Worm (Caenorhabditis elegans) whole organism, L4 larva: ENCODE measurements around the gene C47E8.4.

Source experiments
- D1046.2 ChIP-seq: fragments of 200-800 bp; sonication (Bioruptor generic); IDR thresholded peaks from 2 replicates; pipeline ENCODE4 v1.3.6; 2022; ENCODE audit warnings: missing genetic modification characterization, missing compliant biosample characterization
- F10B5.3 ChIP-seq: sonication (generic microtip); optimal IDR thresholded peaks from 2 replicates; lab custom pipeline; 2016; ENCODE audit warnings: mild to moderate bottlenecking, missing genetic modification characterization, missing compliant biosample characterization
- F37D6.2 ChIP-seq: sonication (generic microtip); optimal IDR thresholded peaks from 2 replicates; lab custom pipeline; 2016; ENCODE audit warnings: mild to moderate bottlenecking, missing genetic modification characterization, missing compliant biosample characterization
- R02D3.7 ChIP-seq: fragments of 150-350 bp; sonication (generic microtip); optimal IDR thresholded peaks from 3 replicates; lab custom pipeline; 2014; ENCODE audit warnings: missing biosample characterization, missing genetic modification characterization
- ZK546.5 ChIP-seq, 2 experiments: sonication (generic microtip); optimal IDR thresholded peaks; 2 replicates each; lab custom pipeline; 2017; ENCODE audit warnings: missing biosample characterization in 2 of 2, missing genetic modification characterization in 2 of 2
- ama-1 ChIP-seq: fragments of 150-350 bp; optimal IDR thresholded peaks from 2 replicates; lab custom pipeline; 2014; ENCODE audit warnings: inconsistent platforms, mixed read lengths
- arid-1 ChIP-seq: fragments of 200-800 bp; sonication (Bioruptor generic); conservative IDR thresholded peaks from 2 replicates; pipeline ENCODE4 v1.3.6; 2022; ENCODE audit warnings: missing genetic modification reagents, missing genetic modification characterization, missing compliant biosample characterization
- ceh-28 ChIP-seq: fragments of 150-350 bp; optimal IDR thresholded peaks from 2 replicates; lab custom pipeline; 2014; ENCODE audit warnings: missing biosample characterization, missing genetic modification reagents, missing genetic modification characterization
- ceh-62 ChIP-seq: sonication (generic microtip); optimal IDR thresholded peaks from 2 replicates; lab custom pipeline; 2017; ENCODE audit warnings: missing biosample characterization, missing genetic modification characterization
- ces-1 ChIP-seq: fragments of 150-350 bp; sonication (generic microtip); optimal IDR thresholded peaks from 4 replicates; lab custom pipeline; 2014; ENCODE audit warnings: missing biosample characterization, missing genetic modification reagents, missing genetic modification characterization
- cey-2 ChIP-seq: sonication (generic microtip); optimal IDR thresholded peaks from 3 replicates; lab custom pipeline; 2017; ENCODE audit warnings: missing genetic modification characterization, mild to moderate bottlenecking, missing compliant biosample characterization, antibody characterized with exemption, borderline replicate concordance; ENCODE audit not compliant: insufficient read depth
- ctbp-1 ChIP-seq: fragments of 200-800 bp; sonication (Bioruptor generic); IDR thresholded peaks from 2 replicates; pipeline ENCODE4 v1.3.6; 2022; ENCODE audit warnings: missing genetic modification reagents, missing genetic modification characterization, missing compliant biosample characterization
- daf-12 ChIP-seq: fragments of 150-350 bp; optimal IDR thresholded peaks from 2 replicates; lab custom pipeline; 2014; ENCODE audit warnings: missing biosample characterization, missing genetic modification reagents, missing genetic modification characterization
- daf-16 ChIP-seq, 3 experiments: sonication (generic microtip); optimal IDR thresholded peaks; 2 replicates each; lab custom pipeline; 2016 to 2017; ENCODE audit warnings: missing genetic modification characterization in 3 of 3, missing genetic modification reagents in 3 of 3, mild to moderate bottlenecking in 2 of 3, missing compliant biosample characterization in 2 of 3, missing biosample characterization in 1 of 3, moderate library complexity in 1 of 3
- dmd-6 ChIP-seq: fragments of 200-800 bp; sonication (Bioruptor generic); IDR thresholded peaks from 2 replicates; pipeline ENCODE4 v1.3.6; 2022; ENCODE audit warnings: missing genetic modification reagents, missing genetic modification characterization, missing compliant biosample characterization
- dmd-8 ChIP-seq: fragments of 200-800 bp; sonication (Bioruptor generic); IDR thresholded peaks from 2 replicates; pipeline ENCODE4 v1.3.6; 2022; ENCODE audit warnings: missing genetic modification characterization, missing compliant biosample characterization
- dmd-9 ChIP-seq: fragments of 200-800 bp; sonication (Bioruptor generic); IDR thresholded peaks from 2 replicates; pipeline ENCODE4 v1.3.6; 2022; ENCODE audit warnings: missing genetic modification reagents, missing genetic modification characterization, missing compliant biosample characterization
- dpl-1 ChIP-seq: fragments of 150-350 bp; optimal IDR thresholded peaks from 2 replicates; lab custom pipeline; 2014; ENCODE audit warnings: missing biosample characterization, missing genetic modification reagents, missing genetic modification characterization
- duxl-1 ChIP-seq: sonication (generic microtip); optimal IDR thresholded peaks from 2 replicates; lab custom pipeline; 2016; ENCODE audit warnings: mild to moderate bottlenecking, missing genetic modification characterization, moderate library complexity, missing compliant biosample characterization; ENCODE audit not compliant: poor library complexity
- dve-1 ChIP-seq: sonication (generic microtip); optimal IDR thresholded peaks from 2 replicates; lab custom pipeline; 2017; ENCODE audit warnings: antibody characterized with exemption, mild to moderate bottlenecking, missing genetic modification characterization, missing compliant biosample characterization; ENCODE audit not compliant: insufficient read depth
- egl-27 ChIP-seq: sonication (generic microtip); optimal IDR thresholded peaks from 3 replicates; lab custom pipeline; 2017; ENCODE audit warnings: missing biosample characterization, missing genetic modification reagents, missing genetic modification characterization
- fkh-10 ChIP-seq: fragments of 150-350 bp; optimal IDR thresholded peaks from 2 replicates; lab custom pipeline; 2014; ENCODE audit warnings: missing biosample characterization, missing genetic modification reagents, missing genetic modification characterization
- fos-1 ChIP-seq: fragments of 150-350 bp; optimal IDR thresholded peaks from 2 replicates; lab custom pipeline; 2014; ENCODE audit warnings: missing biosample characterization, missing genetic modification characterization
- hlh-30 ChIP-seq: sonication (generic microtip); optimal IDR thresholded peaks from 2 replicates; lab custom pipeline; 2017; ENCODE audit warnings: antibody characterized with exemption, mild to moderate bottlenecking, missing genetic modification characterization, missing compliant biosample characterization; ENCODE audit not compliant: insufficient read depth
- hmg-1.1 ChIP-seq: fragments of 200-800 bp; sonication (Bioruptor generic); IDR thresholded peaks from 2 replicates; pipeline ENCODE4 v1.3.6; 2022; ENCODE audit warnings: missing genetic modification reagents, missing genetic modification characterization, missing compliant biosample characterization
- lin-15B ChIP-seq: fragments of 150-350 bp; sonication (generic microtip); optimal IDR thresholded peaks from 3 replicates; lab custom pipeline; 2014; ENCODE audit warnings: missing biosample characterization, missing genetic modification characterization
- lin-38 ChIP-seq: fragments of 200-800 bp; sonication (Bioruptor generic); IDR thresholded peaks from 2 replicates; pipeline ENCODE4 v1.3.6; 2022; ENCODE audit warnings: missing genetic modification reagents, missing genetic modification characterization, missing compliant biosample characterization
- lir-3 ChIP-seq: sonication (generic microtip); optimal IDR thresholded peaks from 2 replicates; lab custom pipeline; 2016; ENCODE audit warnings: mild to moderate bottlenecking, missing genetic modification characterization, missing compliant biosample characterization
- lsy-2 ChIP-seq, 2 experiments: fragments of 150-350 bp in 1 of 2; sonication (generic microtip) in 1 of 2; optimal IDR thresholded peaks; 2 replicates each; lab custom pipeline; 2014 to 2017; ENCODE audit warnings: missing biosample characterization in 2 of 2, missing genetic modification characterization in 2 of 2
- mep-1 ChIP-seq: fragments of 150-350 bp; sonication (generic microtip); optimal IDR thresholded peaks from 3 replicates; lab custom pipeline; 2014; ENCODE audit warnings: missing biosample characterization, missing genetic modification characterization
- mxl-3 ChIP-seq: fragments of 200-800 bp; sonication (Bioruptor generic); optimal IDR thresholded peaks from 2 replicates; lab custom pipeline; 2018; ENCODE audit warnings: mild to moderate bottlenecking, missing genetic modification characterization, missing compliant biosample characterization
- nhr-10 ChIP-seq: fragments of 150-350 bp; optimal IDR thresholded peaks from 2 replicates; lab custom pipeline; 2014; ENCODE audit warnings: missing biosample characterization, missing genetic modification characterization
- nhr-25 ChIP-seq: sonication (generic microtip); optimal IDR thresholded peaks from 2 replicates; lab custom pipeline; 2017; ENCODE audit warnings: missing genetic modification characterization, mild to moderate bottlenecking, missing compliant biosample characterization, antibody characterized with exemption, moderate library complexity, borderline replicate concordance; ENCODE audit not compliant: insufficient read depth
- nhr-28 ChIP-seq: fragments of 150-350 bp; optimal IDR thresholded peaks from 2 replicates; lab custom pipeline; 2014; ENCODE audit warnings: missing biosample characterization, missing genetic modification characterization
- nhr-41 ChIP-seq: fragments of 200-800 bp; sonication (Bioruptor generic); IDR thresholded peaks from 2 replicates; pipeline ENCODE4 v1.3.6; 2022; ENCODE audit warnings: missing genetic modification reagents, missing genetic modification characterization, missing compliant biosample characterization
- nhr-6 ChIP-seq: fragments of 150-350 bp; optimal IDR thresholded peaks from 2 replicates; lab custom pipeline; 2014; ENCODE audit warnings: missing biosample characterization, missing genetic modification characterization
- php-3 ChIP-seq: fragments of 200-800 bp; sonication (Bioruptor generic); IDR thresholded peaks from 2 replicates; pipeline ENCODE4 v1.3.6; 2022; ENCODE audit warnings: missing genetic modification reagents, missing genetic modification characterization, missing compliant biosample characterization
- sdz-12 ChIP-seq: fragments of 200-800 bp; sonication (Bioruptor generic); optimal IDR thresholded peaks from 2 replicates; lab custom pipeline; 2018; ENCODE audit warnings: mild to moderate bottlenecking, missing genetic modification characterization, missing compliant biosample characterization
- set-16 ChIP-seq: fragments of 200-800 bp; sonication (Bioruptor generic); IDR thresholded peaks from 2 replicates; pipeline ENCODE4 v1.3.6; 2022; ENCODE audit warnings: missing genetic modification reagents, missing genetic modification characterization, missing compliant biosample characterization
- skn-1 ChIP-seq: fragments of 150-350 bp; optimal IDR thresholded peaks from 2 replicates; lab custom pipeline; 2014; ENCODE audit warnings: missing biosample characterization, missing genetic modification characterization
- snpc-1.2 ChIP-seq: fragments of 200-800 bp; sonication (Bioruptor generic); IDR thresholded peaks from 2 replicates; pipeline ENCODE4 v1.3.6; 2022; ENCODE audit warnings: missing genetic modification reagents, missing genetic modification characterization, missing compliant biosample characterization
- spr-3 ChIP-seq: fragments of 200-800 bp; sonication (Bioruptor generic); optimal IDR thresholded peaks from 2 replicates; lab custom pipeline; 2018; ENCODE audit warnings: mild to moderate bottlenecking, missing genetic modification characterization, missing compliant biosample characterization
- tag-97 ChIP-seq: fragments of 200-800 bp; sonication (Bioruptor generic); IDR thresholded peaks from 2 replicates; pipeline ENCODE4 v1.3.6; 2022; ENCODE audit warnings: missing genetic modification characterization, missing compliant biosample characterization
- unc-130 ChIP-seq: sonication (generic microtip); optimal IDR thresholded peaks from 2 replicates; lab custom pipeline; 2016; ENCODE audit warnings: missing genetic modification reagents, missing genetic modification characterization, missing compliant biosample characterization
- unc-62 ChIP-seq, 3 experiments: fragments of 150-350 bp in 1 of 3; sonication (generic microtip); optimal IDR thresholded peaks in 2 of 3; peaks in 1 of 3; 1 replicate in 1 of 3; 2 replicates in 2 of 3; lab custom pipeline; 2014 to 2017; ENCODE audit warnings: missing biosample characterization in 3 of 3, missing genetic modification characterization in 3 of 3, missing genetic modification reagents in 3 of 3, missing genotype in 1 of 3
- zfp-2 ChIP-seq: sonication (generic microtip); optimal IDR thresholded peaks from 2 replicates; lab custom pipeline; 2016; ENCODE audit warnings: mild to moderate bottlenecking, missing genetic modification characterization, missing compliant biosample characterization
- zfp-3 ChIP-seq: fragments of 200-800 bp; sonication (Bioruptor generic); conservative IDR thresholded peaks from 2 replicates; pipeline ENCODE4 v1.3.6; 2022; ENCODE audit warnings: missing genetic modification reagents, missing genetic modification characterization, missing compliant biosample characterization
- zip-11 ChIP-seq: fragments of 200-800 bp; sonication (Bioruptor generic); IDR thresholded peaks from 2 replicates; pipeline ENCODE4 v1.3.6; 2022; ENCODE audit warnings: missing genetic modification characterization, missing compliant biosample characterization
- zip-2 ChIP-seq: fragments of 150-350 bp; optimal IDR thresholded peaks from 2 replicates; lab custom pipeline; 2014; ENCODE audit warnings: missing biosample characterization, missing genetic modification characterization

The C47E8.4 gene

ce11 chrV:14642016-14642415 lies 43.3 kb downstream of the C47E8.4 start:
- no peak for TF ChIP-seq ces-1 (GFP tag; lab: Kevin White, UChicago)
- no peak for TF ChIP-seq duxl-1 (tag; lab: Kevin White, UChicago)
- no peak for TF ChIP-seq dve-1
- 0 out of 2 replicates have a peak, but pooled peaks have one; percentile 16 for TF ChIP-seq lin-38 (GFP tag; lab: Robert Waterston, UW)
- TF ChIP-seq unc-62 (GFP tag; optimal IDR thresholded peaks at IDR 0.05 in 1 of 2; lab: Kevin White, UChicago) = peak in 1 of 2 experiments; percentile 87
- no peak for TF ChIP-seq unc-62 (tag; optimal IDR thresholded peaks at IDR 0.05; lab: Kevin White, UChicago)
- no peak for TF ChIP-seq cey-2

- TF ChIP-seq fos-1 (tag; lab: Kevin White, UChicago) = no peak
- TF ChIP-seq mxl-3 = no peak
- TF ChIP-seq skn-1 (tag; lab: Kevin White, UChicago) = no peak
- no peak for TF ChIP-seq cey-2
- no peak for TF ChIP-seq ceh-28 (tag; lab: Kevin White, UChicago)
- no peak for TF ChIP-seq ama-1 (lab: Kevin White, UChicago)
- no peak for TF ChIP-seq lin-15B (tag; lab: Kevin White, UChicago)
- TF ChIP-seq D1046.2 (GFP tag; lab: Robert Waterston, UW) = no peak
- no peak for TF ChIP-seq nhr-25
- TF ChIP-seq ZK546.5 (tag; optimal IDR thresholded peaks at IDR 0.05; lab: Kevin White, UChicago) = no peak
- no peak for TF ChIP-seq dpl-1 (GFP tag; lab: Kevin White, UChicago)
- no peak for TF ChIP-seq dmd-8 (GFP tag; lab: Robert Waterston, UW)
- TF ChIP-seq zip-11 (GFP tag; lab: Robert Waterston, UW) = no peak
- no peak for TF ChIP-seq php-3 (GFP tag; lab: Robert Waterston, UW)
- TF ChIP-seq ces-1 (GFP tag; lab: Kevin White, UChicago) = no peak
- no peak for TF ChIP-seq zfp-3 (GFP tag; lab: Robert Waterston, UW)
- TF ChIP-seq daf-12 (tag; lab: Kevin White, UChicago) = no peak
- no peak for TF ChIP-seq set-16 (GFP tag; lab: Robert Waterston, UW)
- TF ChIP-seq hlh-30 = peak; percentile 34
- no peak for TF ChIP-seq zfp-2 (tag; lab: Kevin White, UChicago)
- TF ChIP-seq snpc-1.2 (GFP tag; lab: Robert Waterston, UW) = no peak
- TF ChIP-seq ctbp-1 (GFP tag; lab: Robert Waterston, UW) = no peak
- no peak for TF ChIP-seq sdz-12
- TF ChIP-seq arid-1 (GFP tag; lab: Robert Waterston, UW) = no peak
- TF ChIP-seq nhr-6 (tag; lab: Kevin White, UChicago) = peak; percentile 38
- no peak for TF ChIP-seq F10B5.3 (tag; lab: Kevin White, UChicago)
- no peak for TF ChIP-seq mep-1 (tag; lab: Kevin White, UChicago)
- no peak for TF ChIP-seq unc-130 (GFP tag; lab: Kevin White, UChicago)
- no peak for TF ChIP-seq daf-16 (GFP tag; optimal IDR thresholded peaks at IDR 0.05; lab: Kevin White, UChicago)
- TF ChIP-seq daf-16 (tag; optimal IDR thresholded peaks at IDR 0.05; lab: Kevin White, UChicago) = peak; percentile 90
- TF ChIP-seq hmg-1.1 (GFP tag; lab: Robert Waterston, UW) = no peak
- TF ChIP-seq nhr-10 (tag; lab: Kevin White, UChicago) = no peak
- no peak for TF ChIP-seq F37D6.2
- TF ChIP-seq nhr-28 (tag; lab: Kevin White, UChicago) = peak; percentile 75
- TF ChIP-seq dmd-9 = no peak
- TF ChIP-seq fkh-10 (GFP tag; lab: Kevin White, UChicago) = no peak
- peak; percentile 66 for TF ChIP-seq dmd-6 (GFP tag; lab: Robert Waterston, UW)
- no peak for TF ChIP-seq spr-3 (GFP tag; lab: Kevin White, UChicago)
- no peak for TF ChIP-seq zip-2 (tag; lab: Kevin White, UChicago)
- TF ChIP-seq ceh-62 = no peak
- no peak for TF ChIP-seq lir-3 (tag; lab: Kevin White, UChicago)
- TF ChIP-seq nhr-41 (GFP tag; lab: Robert Waterston, UW) = no peak
- TF ChIP-seq egl-27 (tag; lab: Kevin White, UChicago) = no peak
- no peak for TF ChIP-seq tag-97 (GFP tag; lab: Robert Waterston, UW)
- TF ChIP-seq R02D3.7 (tag; lab: Kevin White, UChicago) = no peak
- TF ChIP-seq lsy-2 (tag; optimal IDR thresholded peaks at IDR 0.05; lab: Kevin White, UChicago) = no peak
Observed at ce11 chrV:14640769-14641168, 44.5 kb downstream of the C47E8.4 start, which contains the start of gene C54G10.1. Gene C54G10.1, plus strand, starts transcription at chrV:14641101.
